Worm (Caenorhabditis elegans): Measurements from ENCODE around the gene Y61A9LA.7.

The Y61A9LA.7 gene

ce11 chrV:4550459-4550858, 9.1 kb downstream of the Y61A9LA.7 start (continued):
- TF ChIP-seq snu-23 (GFP tag; optimal IDR thresholded peaks at IDR 0.05): peak; percentile 79
- TF ChIP-seq aly-2 (tag; optimal IDR thresholded peaks at IDR 0.05): no peak
- no peak for TF ChIP-seq lin-39 (tag; optimal IDR thresholded peaks at IDR 0.05)
- no peak for TF ChIP-seq hlh-4 (tag; optimal IDR thresholded peaks at IDR 0.05)
- no peak for TF ChIP-seq pax-3 (tag; optimal IDR thresholded peaks at IDR 0.05)
- TF ChIP-seq swsn-7 (tag; optimal IDR thresholded peaks at IDR 0.05): no peak
- no peak for TF ChIP-seq zip-4 (GFP tag; optimal IDR thresholded peaks at IDR 0.05)
- no peak for TF ChIP-seq nhr-77 (tag; optimal IDR thresholded peaks at IDR 0.05)
- TF ChIP-seq elt-2 (tag; optimal IDR thresholded peaks at IDR 0.05): no peak
- no peak for TF ChIP-seq rnt-1 (tag; optimal IDR thresholded peaks at IDR 0.05)
- no peak for TF ChIP-seq lin-15B (tag; optimal IDR thresholded peaks at IDR 0.05)
- TF ChIP-seq F16B12.6 (tag; optimal IDR thresholded peaks at IDR 0.05): no peak
- TF ChIP-seq sptf-1 (tag; optimal IDR thresholded peaks at IDR 0.05): no peak
- TF ChIP-seq unc-130 (tag; optimal IDR thresholded peaks at IDR 0.05): no peak

DNA sequence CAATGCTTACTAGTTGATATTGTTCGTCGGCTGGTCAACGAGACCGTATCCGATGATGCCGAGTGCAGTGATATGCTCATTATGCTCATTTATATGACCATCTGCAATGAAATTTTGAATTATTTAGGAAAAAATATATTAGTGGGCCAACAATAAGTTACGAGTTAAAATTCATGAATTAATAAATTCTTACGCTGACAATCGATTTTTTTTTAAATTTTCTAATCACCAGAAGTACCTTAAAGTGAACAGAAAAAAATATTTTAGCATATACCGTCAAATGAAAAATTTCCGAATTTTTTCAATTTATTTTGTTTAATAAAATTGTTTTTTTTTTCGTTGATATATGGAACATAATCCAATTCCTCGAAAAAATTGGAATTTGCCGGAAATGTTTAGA, 10.4 kb downstream of the Y61A9LA.7 start, which contains the start of gene sos-1:
TSS of gene sos-1 (minus strand) at position 101 of the 400 bp plus-strand sequence.
- no peak for TF ChIP-seq nhr-28 (tag; optimal IDR thresholded peaks at IDR 0.05)
- TF ChIP-seq sox-4 (tag; optimal IDR thresholded peaks at IDR 0.05): no peak
- TF ChIP-seq mef-2 (tag; optimal IDR thresholded peaks at IDR 0.05): no peak
- TF ChIP-seq ceh-88 (GFP tag; IDR thresholded peaks at IDR 0.05): no peak
- no peak for TF ChIP-seq ces-1 (GFP tag; optimal IDR thresholded peaks at IDR 0.05)
- no peak for TF ChIP-seq C34B4.2 (tag; optimal IDR thresholded peaks at IDR 0.05)
- TF ChIP-seq ceh-8 (GFP tag; optimal IDR thresholded peaks at IDR 0.05): no peak
- no peak for TF ChIP-seq mab-9 (GFP tag; IDR thresholded peaks at IDR 0.05)
- no peak for TF ChIP-seq zag-1 (tag; optimal IDR thresholded peaks at IDR 0.05)
- no peak for TF ChIP-seq unc-130 (tag; optimal IDR thresholded peaks at IDR 0.05)
- TF ChIP-seq isw-1 (GFP tag; IDR thresholded peaks at IDR 0.05): no peak

- TF ChIP-seq nhr-19 (GFP tag; conservative IDR thresholded peaks at IDR 0.05): no peak
- TF ChIP-seq sup-37 (GFP tag; optimal IDR thresholded peaks at IDR 0.05): no peak
- no peak for TF ChIP-seq efl-1 (optimal IDR thresholded peaks at IDR 0.05)
- TF ChIP-seq efl-1 (GFP tag; optimal IDR thresholded peaks at IDR 0.05 in 1 of 2): peak in 1 of 2 experiments; percentile 5
Measured at ce11 chrV:4546854-4547253, 12.7 kb downstream of the Y61A9LA.7 start.

ce11 chrV:4539855-4540254, 19.7 kb downstream of the Y61A9LA.7 start:
- TF ChIP-seq C16A3.4 (tag; optimal IDR thresholded peaks at IDR 0.05) (no peak), sox-4 (tag; optimal IDR thresholded peaks at IDR 0.05) (no peak), pax-3 (tag; optimal IDR thresholded peaks at IDR 0.05) (no peak), swsn-7 (tag; optimal IDR thresholded peaks at IDR 0.05) (no peak), ceh-82 (tag; optimal IDR thresholded peaks at IDR 0.05) (no peak), mep-1 (tag; optimal IDR thresholded peaks at IDR 0.05) (no peak), rnt-1 (tag; optimal IDR thresholded peaks at IDR 0.05) (no peak), tlp-1 (tag; optimal IDR thresholded peaks at IDR 0.05) (no peak), snpc-4 (tag; optimal IDR thresholded peaks at IDR 0.05) (no peak), xbp-1 (tag; optimal IDR thresholded peaks at IDR 0.05) (no peak), fkh-10 (GFP tag; optimal IDR thresholded peaks at IDR 0.05) (no peak)

DNA sequence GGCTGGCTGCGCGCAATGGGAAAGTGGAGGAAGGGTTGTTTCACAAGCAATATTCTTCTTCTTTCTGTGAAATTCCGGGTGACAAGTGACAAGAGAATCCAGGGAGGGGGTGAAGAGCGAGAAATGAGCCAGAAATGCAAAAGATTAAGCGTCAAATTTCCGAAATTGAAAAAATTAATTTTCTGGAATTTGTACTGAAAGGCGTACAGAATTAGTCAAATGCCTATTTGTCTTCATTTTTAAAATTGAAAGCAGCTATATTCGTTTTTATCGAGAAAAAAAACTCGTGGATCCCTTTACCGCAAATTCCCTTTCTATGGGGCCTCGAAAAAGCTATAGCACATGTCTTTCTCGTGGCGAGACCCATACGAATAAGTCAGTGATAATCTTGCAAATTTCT, 23.9 kb downstream of the Y61A9LA.7 start:
- TF ChIP-seq sup-37 (GFP tag; optimal IDR thresholded peaks at IDR 0.05) (no peak), C04F5.9 (tag; optimal IDR thresholded peaks at IDR 0.05) (no peak), efl-1 (optimal IDR thresholded peaks at IDR 0.05) (no peak), efl-1 (GFP tag; optimal IDR thresholded peaks at IDR 0.05 in 1 of 2) (no peak), nhr-90 (tag; optimal IDR thresholded peaks at IDR 0.05; ENCODE audit: poor library complexity) (no peak)
